Worm (Caenorhabditis elegans) whole organism, young adult: ENCODE data around the gene msi-1.

Experiments used
- F22D6.2 ChIP-seq: sonication (generic microtip); optimal IDR thresholded peaks from 2 replicates; lab custom pipeline; 2016; ENCODE audit warnings: mild to moderate bottlenecking, missing genetic modification characterization, missing compliant biosample characterization
- F49E8.2 ChIP-seq: sonication (generic microtip); optimal IDR thresholded peaks from 3 replicates; lab custom pipeline; 2017; ENCODE audit warnings: missing genetic modification characterization, mild to moderate bottlenecking, missing compliant biosample characterization, antibody characterized with exemption, moderate library complexity; ENCODE audit not compliant: insufficient read depth
- die-1 ChIP-seq: sonication (generic microtip); optimal IDR thresholded peaks from 2 replicates; lab custom pipeline; 2016; ENCODE audit warnings: missing genotype, mild to moderate bottlenecking, missing genetic modification characterization, missing compliant biosample characterization
- lag-1 ChIP-seq: fragments of 200-800 bp; sonication (Bioruptor generic); IDR thresholded peaks from 2 replicates; pipeline ENCODE4 v1.3.6; 2022; ENCODE audit warnings: missing genetic modification reagents, missing genetic modification characterization, missing compliant biosample characterization
- lir-1 ChIP-seq: fragments of 200-800 bp; sonication (Bioruptor generic); conservative IDR thresholded peaks from 2 replicates; pipeline ENCODE4 v1.3.6; 2022; ENCODE audit warnings: missing genetic modification reagents, missing genetic modification characterization, missing compliant biosample characterization
- nhr-27 ChIP-seq: fragments of 200-800 bp; sonication (Bioruptor generic); optimal IDR thresholded peaks from 2 replicates; lab custom pipeline; 2018; ENCODE audit warnings: mild to moderate bottlenecking, missing genetic modification characterization, moderate library complexity, missing compliant biosample characterization
- pbrm-1 ChIP-seq: fragments of 200-800 bp; sonication (Bioruptor generic); IDR thresholded peaks from 2 replicates; pipeline ENCODE4 v1.3.6; 2022; ENCODE audit warnings: missing genetic modification reagents, missing genetic modification characterization, missing compliant biosample characterization
- pha-4 ChIP-seq: fragments of 150-350 bp; sonication (generic microtip); optimal IDR thresholded peaks from 2 replicates; lab custom pipeline; 2014; ENCODE audit warnings: missing biosample characterization, missing genetic modification reagents, missing genetic modification characterization
- repo-1 ChIP-seq: sonication (generic microtip); optimal IDR thresholded peaks from 2 replicates; lab custom pipeline; 2017; ENCODE audit warnings: mild to moderate bottlenecking, missing genetic modification characterization, missing compliant biosample characterization
- ztf-18 ChIP-seq: sonication (generic microtip); optimal IDR thresholded peaks from 2 replicates; lab custom pipeline; 2016; ENCODE audit warnings: missing genotype, mild to moderate bottlenecking, missing genetic modification characterization, missing compliant biosample characterization
- ztf-6 ChIP-seq: fragments of 200-800 bp; sonication (Bioruptor generic); IDR thresholded peaks from 2 replicates; pipeline ENCODE4 v1.3.6; 2022; ENCODE audit warnings: missing genetic modification reagents, missing genetic modification characterization, missing compliant biosample characterization

- TF ChIP-seq lir-1 (GFP tag; lab: Robert Waterston, UW) (no peak), die-1 (tag; lab: Kevin White, UChicago) (no peak), ztf-18 (tag; lab: Kevin White, UChicago) (no peak), F22D6.2 (tag; lab: Kevin White, UChicago) (no peak), pbrm-1 (GFP tag; lab: Robert Waterston, UW) (no peak), F49E8.2 (tag; lab: Kevin White, UChicago) (no peak), nhr-27 (no peak), ztf-6 (no peak), repo-1 (tag; lab: Kevin White, UChicago) (no peak), pha-4 (tag; lab: Kevin White, UChicago) (no peak), lag-1 (no peak)
Observed at ce11 chrIII:3952058-3952457, 24.1 kb downstream of the msi-1 start.
